Fruit fly (Drosophila melanogaster): ENCODE data around the gene larp.

The larp gene

DNA sequence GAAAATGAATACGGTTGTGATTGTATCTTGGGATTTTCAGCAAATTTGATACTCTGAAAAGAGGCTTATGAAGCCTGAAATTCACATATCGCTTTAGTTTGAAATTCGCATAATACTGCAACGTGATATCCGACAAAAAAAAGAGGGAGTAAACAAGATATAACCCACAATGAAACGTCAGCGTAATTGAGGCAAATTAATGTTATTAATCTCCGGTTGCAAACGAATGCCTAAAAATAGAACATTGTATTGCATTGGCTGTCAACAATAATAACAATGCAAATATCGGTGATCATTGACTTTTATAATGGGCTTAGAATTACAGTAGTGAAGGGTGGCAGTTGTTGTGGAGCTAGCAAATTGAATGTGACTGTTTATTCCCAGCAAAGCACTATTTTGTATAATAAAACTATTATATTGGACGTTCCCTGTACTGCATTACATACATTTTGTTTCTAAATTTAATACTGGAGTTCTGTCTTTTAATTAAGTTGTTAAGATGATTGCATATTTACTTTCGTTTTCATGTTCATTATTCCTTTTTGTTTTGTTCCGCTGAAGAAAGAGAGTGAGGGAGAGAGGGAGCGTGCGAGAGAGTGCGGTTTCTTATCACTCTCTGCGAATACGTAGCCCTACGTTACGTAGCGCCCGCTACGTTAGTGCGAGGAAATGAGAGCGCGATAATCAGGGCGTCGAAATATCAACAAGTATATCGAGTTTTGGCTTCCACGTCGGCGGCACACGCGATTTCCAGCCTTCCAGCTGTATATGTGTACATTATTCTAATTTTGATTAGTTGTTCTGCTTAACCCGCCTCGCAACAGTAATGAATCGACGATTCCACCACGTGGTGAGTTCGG is 5.7 kb downstream of the larp start (continued):
- TF ChIP-seq CG6654 (GFP tag; optimal IDR thresholded peaks at IDR 0.05) = no peak
- no peak for TF ChIP-seq Nf-YC (tag; optimal IDR thresholded peaks at IDR 0.05)
- TF ChIP-seq CG11093 (GFP tag; IDR thresholded peaks at IDR 0.05) = no peak
- TF ChIP-seq Hr78 (GFP tag; optimal IDR thresholded peaks at IDR 0.05) = no peak
- no peak for TF ChIP-seq Bgb (GFP tag; IDR thresholded peaks at IDR 0.05; ENCODE audit: partially characterized antibody)
- no peak for TF ChIP-seq jigr1 (GFP tag; IDR thresholded peaks at IDR 0.05)
- no peak for TF ChIP-seq CG8478 (optimal IDR thresholded peaks at IDR 0.05)
- TF ChIP-seq fd64A (GFP tag; optimal IDR thresholded peaks at IDR 0.05) = no peak
- TF ChIP-seq CG1647 (GFP tag; optimal IDR thresholded peaks at IDR 0.05) = no peak
- TF ChIP-seq YL-1 (GFP tag; optimal IDR thresholded peaks at IDR 0.05) = peak; percentile 18
- no peak for TF ChIP-seq knrl (GFP tag; IDR thresholded peaks at IDR 0.05; ENCODE audit: partially characterized antibody)
- TF ChIP-seq CG18599 (GFP tag; optimal IDR thresholded peaks at IDR 0.05) = peak; percentile 61
- TF ChIP-seq HLH4C (GFP tag; IDR thresholded peaks at IDR 0.05; ENCODE audit: partially characterized antibody) = no peak
- TF ChIP-seq zfh1 (GFP tag; IDR thresholded peaks at IDR 0.05) = no peak
- TF ChIP-seq CG17612 (GFP tag; IDR thresholded peaks at IDR 0.05) = no peak
- no peak for TF ChIP-seq hbn (GFP tag; IDR thresholded peaks at IDR 0.05; ENCODE audit: partially characterized antibody)
- peak in 1 of 2 experiments; percentile 50 for TF ChIP-seq Pdp1 (GFP tag; optimal IDR thresholded peaks at IDR 0.05)
- no peak for TF ChIP-seq ssp (GFP tag; IDR thresholded peaks at IDR 0.05)
- TF ChIP-seq Hr3 (GFP tag; optimal IDR thresholded peaks at IDR 0.05) = no peak
- peak; percentile 5 for TF ChIP-seq CG12219 (GFP tag; optimal IDR thresholded peaks at IDR 0.05)
- TF ChIP-seq CG31224 (GFP tag; IDR thresholded peaks at IDR 0.05) = no peak
- 0 out of 3 replicates have a peak, but pooled peaks have one; percentile 52 for TF ChIP-seq CG2199 (GFP tag; IDR thresholded peaks at IDR 0.05)
- peak; percentile 62 for TF ChIP-seq CG1832 (GFP tag; optimal IDR thresholded peaks at IDR 0.05)
- no peak for TF ChIP-seq Adf1 (GFP tag; IDR thresholded peaks at IDR 0.05)
- TF ChIP-seq Six4 (GFP tag; optimal IDR thresholded peaks at IDR 0.05) = no peak
- TF ChIP-seq Tbp (GFP tag; optimal IDR thresholded peaks at IDR 0.05) = no peak
- peak; percentile 44 for TF ChIP-seq Scr (GFP tag; IDR thresholded peaks at IDR 0.05; ENCODE audit: partially characterized antibody)
- peak; percentile 33 for TF ChIP-seq Dp (GFP tag; optimal IDR thresholded peaks at IDR 0.05)
- no peak for TF ChIP-seq CG11723 (GFP tag; optimal IDR thresholded peaks at IDR 0.05)
- peak; percentile 75 for TF ChIP-seq CG10543 (GFP tag; optimal IDR thresholded peaks at IDR 0.05)
- TF ChIP-seq mirr (GFP tag; optimal IDR thresholded peaks at IDR 0.05) = peak; percentile 62
- no peak for TF ChIP-seq CG4282 (GFP tag; optimal IDR thresholded peaks at IDR 0.05)
- peak; percentile 19 for TF ChIP-seq Fer1 (GFP tag; optimal IDR thresholded peaks at IDR 0.05)
- no peak for TF ChIP-seq al (GFP tag; IDR thresholded peaks at IDR 0.05)
- no peak for TF ChIP-seq Gsc (GFP tag; IDR thresholded peaks at IDR 0.05)
- no peak for TF ChIP-seq CG10979 (tag; optimal IDR thresholded peaks at IDR 0.05)
- no peak for TF ChIP-seq h (optimal IDR thresholded peaks at IDR 0.05)
- TF ChIP-seq dimm (GFP tag; IDR thresholded peaks at IDR 0.05) = no peak
- no peak for TF ChIP-seq Optix (GFP tag; IDR thresholded peaks at IDR 0.05)
- no peak for TF ChIP-seq CG30020 (tag; optimal IDR thresholded peaks at IDR 0.05)
- TF ChIP-seq Dek (tag; optimal IDR thresholded peaks at IDR 0.05) = no peak
- no peak for TF ChIP-seq Usf (GFP tag; optimal IDR thresholded peaks at IDR 0.05)
- TF ChIP-seq salm (tag; optimal IDR thresholded peaks at IDR 0.05) = no peak
- TF ChIP-seq chinmo (GFP tag; IDR thresholded peaks at IDR 0.05; ENCODE audit: partially characterized antibody) = peak; percentile 87; the same call in 3 of the 4 replicates
- TF ChIP-seq cato (GFP tag; optimal IDR thresholded peaks at IDR 0.05; ENCODE audit: borderline replicate concordance) = no peak
- TF ChIP-seq CG30403 (GFP tag; optimal IDR thresholded peaks at IDR 0.05) = no peak
- no peak for TF ChIP-seq sr (GFP tag; IDR thresholded peaks at IDR 0.05)
- no peak for TF ChIP-seq CG12299 (tag; optimal IDR thresholded peaks at IDR 0.05)
- peak; percentile 61 for TF ChIP-seq E2f2 (GFP tag; IDR thresholded peaks at IDR 0.05)

Data from whole organism, embryonic.